Fruit fly (Drosophila melanogaster): ENCODE measurements around the gene CG34279.

dm6 chr3R:17403618-17404017 is 530 bp upstream of the CG34279 start, which contains the start of gene CG34280:
- TF ChIP-seq Mnt (GFP tag; optimal IDR thresholded peaks at IDR 0.05), result no peak
- TF ChIP-seq bab1 (GFP tag; optimal IDR thresholded peaks at IDR 0.05), result no peak
- TF ChIP-seq CG14711 (tag; optimal IDR thresholded peaks at IDR 0.05), result no peak
- TF ChIP-seq kay (GFP tag; ENCODE audit: borderline replicate concordance), result peak; percentile 58
- TF ChIP-seq Hr96 (GFP tag; optimal IDR thresholded peaks at IDR 0.05), result no peak
- TF ChIP-seq toe (GFP tag; optimal IDR thresholded peaks at IDR 0.05), result no peak
- no peak for TF ChIP-seq tj (GFP tag; optimal IDR thresholded peaks at IDR 0.05)
- no peak for TF ChIP-seq CG1620 (GFP tag; optimal IDR thresholded peaks at IDR 0.05)
- TF ChIP-seq pad (GFP tag; optimal IDR thresholded peaks at IDR 0.05), result no peak
- TF ChIP-seq CG12768 (GFP tag; optimal IDR thresholded peaks at IDR 0.05), result no peak
- TF ChIP-seq CG11617 (GFP tag; optimal IDR thresholded peaks at IDR 0.05), result no peak
- no peak for TF ChIP-seq Clk (GFP tag; optimal IDR thresholded peaks at IDR 0.05)
